Fruit fly (Drosophila melanogaster): ENCODE measurements around the gene LanA.

Gene LanA

DNA sequence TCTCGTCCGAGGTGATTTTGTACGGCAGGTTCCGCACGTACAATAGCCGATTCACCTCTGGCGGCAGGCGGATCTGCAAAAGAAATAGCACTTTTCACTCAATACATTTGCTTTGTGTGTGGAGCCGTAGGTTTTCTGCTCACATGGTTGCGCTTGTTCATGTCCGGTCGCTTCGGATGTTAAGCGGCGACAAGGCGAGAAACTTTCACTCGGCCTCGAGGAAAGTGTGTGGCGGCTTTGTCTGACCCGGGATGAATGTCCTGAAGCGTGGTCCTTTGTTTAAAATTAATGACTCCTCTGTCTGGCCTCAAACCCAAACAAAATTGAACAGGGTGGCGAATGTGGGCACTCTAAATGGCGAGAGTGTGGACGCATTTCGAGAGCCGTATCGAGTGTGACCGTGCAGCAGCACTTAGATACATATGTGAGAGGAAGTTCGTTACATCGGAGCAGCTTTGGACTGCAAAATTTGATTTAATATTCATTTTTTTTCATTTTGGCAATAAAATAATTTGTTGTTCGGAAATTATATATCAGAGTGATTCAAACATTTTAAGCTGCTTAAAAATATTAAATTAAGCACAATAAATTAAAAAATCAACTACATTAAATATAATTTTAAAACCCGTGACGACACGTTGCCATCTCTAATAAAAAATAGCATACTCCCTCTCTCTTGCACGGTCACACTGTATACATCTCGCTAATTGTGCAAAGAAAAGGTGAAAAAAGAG is 24.8 kb downstream of the LanA start, which contains the start of the genes Sf3b6 and Tnpo (continued):
- TF ChIP-seq Tbp (GFP tag; optimal IDR thresholded peaks at IDR 0.05) (no peak), Jarid2 (GFP tag; optimal IDR thresholded peaks at IDR 0.05) (no peak), CG13624 (GFP tag; optimal IDR thresholded peaks at IDR 0.05) (peak; percentile 51), Fer3 (tag; optimal IDR thresholded peaks at IDR 0.05) (no peak), CG3847 (GFP tag; IDR thresholded peaks at IDR 0.05) (peak; percentile 90), Lhr (GFP tag; optimal IDR thresholded peaks at IDR 0.05) (peak; percentile 78), lab (GFP tag; optimal IDR thresholded peaks at IDR 0.05) (no peak), CG4707 (GFP tag; optimal IDR thresholded peaks at IDR 0.05) (no peak), CG32767 (GFP tag; IDR thresholded peaks at IDR 0.05) (peak; percentile 82), grau (tag; optimal IDR thresholded peaks at IDR 0.05) (peak; percentile 87), crol (GFP tag; IDR thresholded peaks at IDR 0.05) (no peak), CG32532 (GFP tag; IDR thresholded peaks at IDR 0.05) (peak; percentile 89), CG3726 (GFP tag; IDR thresholded peaks at IDR 0.05) (peak; percentile 57; the same call in 1 of the 3 replicates), CG6254 (GFP tag; optimal IDR thresholded peaks at IDR 0.05) (peak; percentile 48), Ada2b (GFP tag; IDR thresholded peaks at IDR 0.05) (peak; percentile 70), CG2202 (tag; optimal IDR thresholded peaks at IDR 0.05) (peak; percentile 54), CG8281 (tag; optimal IDR thresholded peaks at IDR 0.05) (no peak), fd102C (GFP tag; optimal IDR thresholded peaks at IDR 0.05) (no peak), mam (GFP tag; optimal IDR thresholded peaks at IDR 0.05) (peak; percentile 89), Doc3 (GFP tag; IDR thresholded peaks at IDR 0.05; ENCODE audit: partially characterized antibody) (peak; percentile 55; the same call in 1 of the 3 replicates), CG34422 (GFP tag; IDR thresholded peaks at IDR 0.05) (peak; percentile 85)

dm6 chr3L:6188995-6189927 is 28.6 kb downstream of the LanA start, which contains the start of the genes D19A and CG7386:
Gene D19A, minus strand, starts transcription at chr3L:6189123.
Gene CG7386, plus strand, starts transcription at chr3L:6189745.
- TF ChIP-seq z (GFP tag; IDR thresholded peaks at IDR 0.05) (no peak), gcm2 (GFP tag; optimal IDR thresholded peaks at IDR 0.05) (peak; percentile 49), tna (GFP tag; IDR thresholded peaks at IDR 0.05; ENCODE audit: partially characterized antibody) (no peak), CG9876 (GFP tag; optimal IDR thresholded peaks at IDR 0.05) (peak; percentile 47), CG3065 (GFP tag; optimal IDR thresholded peaks at IDR 0.05) (no peak), scrt (GFP tag; optimal IDR thresholded peaks at IDR 0.05) (peak; percentile 8), ap (GFP tag; IDR thresholded peaks at IDR 0.05) (no peak), CG17802 (tag; optimal IDR thresholded peaks at IDR 0.05) (no peak), CG14667 (GFP tag; IDR thresholded peaks at IDR 0.05) (peak; percentile 39; the same call in 1 of the 2 replicates), CG15479 (GFP tag; optimal IDR thresholded peaks at IDR 0.05) (no peak), tin (GFP tag; optimal IDR thresholded peaks at IDR 0.05) (peak; percentile 43), fd3F (GFP tag; optimal IDR thresholded peaks at IDR 0.05) (peak; percentile 3), stc (GFP tag; IDR thresholded peaks at IDR 0.05) (peak; percentile 54; the same call in 1 of the 2 replicates), ash1 (GFP tag; optimal IDR thresholded peaks at IDR 0.05) (no peak), Hr78 (GFP tag; optimal IDR thresholded peaks at IDR 0.05) (no peak), ewg (GFP tag; optimal IDR thresholded peaks at IDR 0.05) (peak; percentile 23), chif (GFP tag; optimal IDR thresholded peaks at IDR 0.05) (peak in 1 of 2 experiments; percentile 40), CG11504 (tag; optimal IDR thresholded peaks at IDR 0.05) (peak; percentile 61), her (GFP tag; optimal IDR thresholded peaks at IDR 0.05) (peak; percentile 49), CG5245 (GFP tag; optimal IDR thresholded peaks at IDR 0.05) (no peak), CG14710 (tag; optimal IDR thresholded peaks at IDR 0.05) (peak; percentile 47), lbe (GFP tag; optimal IDR thresholded peaks at IDR 0.05) (peak; percentile 2), CG2678 (tag; optimal IDR thresholded peaks at IDR 0.05) (peak; percentile 71), jigr1 (GFP tag; IDR thresholded peaks at IDR 0.05) (no peak), Side (GFP tag; optimal IDR thresholded peaks at IDR 0.05) (peak; percentile 48), run (tag; optimal IDR thresholded peaks at IDR 0.05) (no peak)
